Fruit fly (Drosophila melanogaster): Measurements from ENCODE around the gene ergic53.

Gene ergic53

dm6 chr3L:8547104-8547523, 12.3 kb downstream of the ergic53 start (continued):
- TF ChIP-seq Opbp (GFP tag; IDR thresholded peaks at IDR 0.05; ENCODE audit: partially characterized antibody) (no peak), CG2889 (GFP tag; IDR thresholded peaks at IDR 0.05) (peak; percentile 58; the same call in 1 of the 3 replicates), CG14710 (tag; optimal IDR thresholded peaks at IDR 0.05) (peak; percentile 75), CG5953 (GFP tag; IDR thresholded peaks at IDR 0.05) (peak; percentile 29; the same call in 1 of the 2 replicates), CG4854 (GFP tag; optimal IDR thresholded peaks at IDR 0.05) (peak; percentile 71), Oli (tag; optimal IDR thresholded peaks at IDR 0.05) (peak; percentile 91), Fer2 (tag; optimal IDR thresholded peaks at IDR 0.05) (peak; percentile 80), gro (GFP tag; optimal IDR thresholded peaks at IDR 0.05) (peak; percentile 81), CG10565 (GFP tag; optimal IDR thresholded peaks at IDR 0.05) (peak; percentile 38), insv (GFP tag; optimal IDR thresholded peaks at IDR 0.05) (peak in 1 of 2 experiments; percentile 40), Dad (GFP tag; optimal IDR thresholded peaks at IDR 0.05) (peak; percentile 46), CrebB (tag; optimal IDR thresholded peaks at IDR 0.05) (peak; percentile 67), CG14667 (GFP tag; IDR thresholded peaks at IDR 0.05) (peak; percentile 71; the same call in 1 of the 2 replicates), CkIIα-i1 (GFP tag; IDR thresholded peaks at IDR 0.05) (no peak), CG2129 (GFP tag; IDR thresholded peaks at IDR 0.05; ENCODE audit: partially characterized antibody) (no peak), Dfd (GFP tag; optimal IDR thresholded peaks at IDR 0.05) (no peak), Sry-β (GFP tag; optimal IDR thresholded peaks at IDR 0.05) (no peak), CG2712 (tag; optimal IDR thresholded peaks at IDR 0.05) (peak; percentile 90), CG4707 (GFP tag; optimal IDR thresholded peaks at IDR 0.05) (peak; percentile 41), toy (GFP tag; IDR thresholded peaks at IDR 0.05) (peak; percentile 44; the same call in 1 of the 2 replicates), CG12219 (GFP tag; optimal IDR thresholded peaks at IDR 0.05) (peak; percentile 82), fd64A (GFP tag; optimal IDR thresholded peaks at IDR 0.05) (peak; percentile 57), Myb (GFP tag; optimal IDR thresholded peaks at IDR 0.05) (peak; percentile 52), CG6272 (GFP tag; IDR thresholded peaks at IDR 0.05) (peak; percentile 62), Pdp1 (GFP tag; optimal IDR thresholded peaks at IDR 0.05) (peak; percentile 80 to 94), CG5180 (GFP tag; optimal IDR thresholded peaks at IDR 0.05) (peak; percentile 73), Ets65A (GFP tag) (peak; percentile 88), CG8359 (GFP tag; optimal IDR thresholded peaks at IDR 0.05; ENCODE audit: borderline replicate concordance) (peak; percentile 73), slbo (GFP tag; IDR thresholded peaks at IDR 0.05) (peak; percentile 92), sim (GFP tag; IDR thresholded peaks at IDR 0.05) (peak; percentile 15; the same call in 1 of the 2 replicates), CG18262 (tag; optimal IDR thresholded peaks at IDR 0.05) (peak; percentile 87), Hand (GFP tag; optimal IDR thresholded peaks at IDR 0.05) (peak; percentile 59), ato (GFP tag; IDR thresholded peaks at IDR 0.05; ENCODE audit: partially characterized antibody) (no peak), Lhr (GFP tag; optimal IDR thresholded peaks at IDR 0.05) (peak; percentile 54), row (GFP tag; IDR thresholded peaks at IDR 0.05) (peak; percentile 86), sqz (GFP tag; optimal IDR thresholded peaks at IDR 0.05) (peak; percentile 79), mld (GFP tag; IDR thresholded peaks at IDR 0.05; ENCODE audit: partially characterized antibody) (no peak), CG16813 (GFP tag; IDR thresholded peaks at IDR 0.05; ENCODE audit: partially characterized antibody) (no peak), cg (GFP tag; optimal IDR thresholded peaks at IDR 0.05) (no peak), Dref (GFP tag; IDR thresholded peaks at IDR 0.05) (no peak), pita (GFP tag; optimal IDR thresholded peaks at IDR 0.05) (no peak), Abd-B (GFP tag; optimal IDR thresholded peaks at IDR 0.05) (peak; percentile 87), ase (GFP tag; IDR thresholded peaks at IDR 0.05) (peak; percentile 74), CG11093 (GFP tag; IDR thresholded peaks at IDR 0.05) (peak; percentile 79; the same call in 2 of the 3 replicates), gcm2 (GFP tag; optimal IDR thresholded peaks at IDR 0.05) (peak; percentile 37), CG18764 (GFP tag; optimal IDR thresholded peaks at IDR 0.05) (peak; percentile 58), ssp (GFP tag; IDR thresholded peaks at IDR 0.05) (peak; percentile 63), CG9876 (GFP tag; optimal IDR thresholded peaks at IDR 0.05) (peak; percentile 41), E2f1 (GFP tag; IDR thresholded peaks at IDR 0.05) (peak; percentile 65), zfh1 (GFP tag; IDR thresholded peaks at IDR 0.05) (peak; percentile 82)

All from whole organism, embryonic.